Worm (Caenorhabditis elegans) whole organism, L1 larva: ENCODE results near the gene K02E7.11.

ENCODE experiments used
- alr-1 ChIP-seq: fragments of 200-800 bp; sonication (Bioruptor generic); optimal IDR thresholded peaks from 2 replicates; lab custom pipeline; 2018; ENCODE audit warnings: borderline replicate concordance, mild to moderate bottlenecking, missing genetic modification characterization, missing compliant biosample characterization
- ces-1 ChIP-seq: fragments of 150-350 bp; optimal IDR thresholded peaks from 2 replicates; lab custom pipeline; 2014; ENCODE audit warnings: missing biosample characterization, missing genetic modification reagents, missing genetic modification characterization
- efl-1 ChIP-seq, 4 experiments: fragments of 150-350 bp; optimal IDR thresholded peaks in 3 of 4; peaks in 1 of 4; 1 replicate in 1 of 4; 2 replicates in 3 of 4; lab custom pipeline; 2014; ENCODE audit warnings: missing biosample characterization in 2 of 4, missing genetic modification characterization in 2 of 4, missing genetic modification reagents in 2 of 4
- elt-2 ChIP-seq: sonication (generic microtip); optimal IDR thresholded peaks from 2 replicates; lab custom pipeline; 2016; ENCODE audit warnings: missing genetic modification characterization, mild to moderate bottlenecking, inconsistent platforms, missing compliant biosample characterization, missing genetic modification reagents
- nhr-12 ChIP-seq: sonication (generic microtip); optimal IDR thresholded peaks from 2 replicates; lab custom pipeline; 2017; ENCODE audit warnings: missing biosample characterization, missing genetic modification characterization
- pqm-1 ChIP-seq: sonication (generic microtip); optimal IDR thresholded peaks from 3 replicates; lab custom pipeline; 2017; ENCODE audit warnings: missing biosample characterization, missing genetic modification characterization
- skn-1 ChIP-seq: fragments of 150-350 bp; optimal IDR thresholded peaks from 2 replicates; lab custom pipeline; 2014; ENCODE audit warnings: missing biosample characterization, missing genetic modification characterization
- snpc-4 ChIP-seq: fragments of 150-350 bp; optimal IDR thresholded peaks from 2 replicates; lab custom pipeline; 2014; ENCODE audit warnings: missing biosample characterization, missing genetic modification characterization
- unc-130 ChIP-seq: fragments of 150-350 bp; optimal IDR thresholded peaks from 2 replicates; lab custom pipeline; 2017; ENCODE audit warnings: missing biosample characterization, missing genetic modification characterization, inconsistent platforms
- vab-15 ChIP-seq: sonication (generic microtip); optimal IDR thresholded peaks from 2 replicates; lab custom pipeline; 2017; ENCODE audit warnings: missing genotype, mild to moderate bottlenecking, missing genetic modification characterization, missing compliant biosample characterization
- ztf-11 ChIP-seq, 2 experiments: sonication (generic microtip); optimal IDR thresholded peaks; 2 replicates each; lab custom pipeline; 2016 to 2017; ENCODE audit warnings: missing genetic modification characterization in 2 of 2, missing biosample characterization in 1 of 2, missing compliant biosample characterization in 1 of 2
- ztf-4 ChIP-seq: fragments of 150-350 bp; optimal IDR thresholded peaks from 2 replicates; lab custom pipeline; 2014; ENCODE audit warnings: missing biosample characterization, missing genetic modification characterization

ce11 chrII:1070875-1071274, 4.4 kb downstream of the K02E7.11 start, which contains the start of gene K02E7.12:
- no peak for TF ChIP-seq ces-1 (GFP tag; lab: Kevin White, UChicago)
- TF ChIP-seq nhr-12 (tag; lab: Kevin White, UChicago), result no peak
- no peak for TF ChIP-seq vab-15 (tag; lab: Kevin White, UChicago)
- TF ChIP-seq ztf-11 (tag; optimal IDR thresholded peaks at IDR 0.05; lab: Kevin White, UChicago), result no peak
- no peak for TF ChIP-seq unc-130 (tag; lab: Kevin White, UChicago)
- no peak for TF ChIP-seq skn-1
- no peak for TF ChIP-seq elt-2 (tag; lab: Kevin White, UChicago)
- no peak for TF ChIP-seq alr-1 (tag; lab: Kevin White, UChicago)
- no peak for TF ChIP-seq snpc-4 (tag; lab: Kevin White, UChicago)
- no peak for TF ChIP-seq efl-1 (optimal IDR thresholded peaks at IDR 0.05; lab: Kevin White, UChicago)
- no peak for TF ChIP-seq efl-1 (GFP tag; optimal IDR thresholded peaks at IDR 0.05 in 1 of 2; lab: Kevin White, UChicago)
- TF ChIP-seq pqm-1 (tag; lab: Kevin White, UChicago), result no peak
- TF ChIP-seq ztf-4 (tag; lab: Kevin White, UChicago), result no peak
